Fruit fly (Drosophila melanogaster): ENCODE data around the gene ATPsynbetaL.

dm6 chr3L:16048722-16049459 is 48.7 kb upstream of the ATPsynbetaL start:
- TF ChIP-seq Dfd (GFP tag; optimal IDR thresholded peaks at IDR 0.05): no peak
- no peak for TF ChIP-seq Awh (GFP tag; IDR thresholded peaks at IDR 0.05)
- no peak for TF ChIP-seq B-H2 (GFP tag; optimal IDR thresholded peaks at IDR 0.05)
- TF ChIP-seq salm (tag; optimal IDR thresholded peaks at IDR 0.05): no peak
- TF ChIP-seq CrebB (tag; optimal IDR thresholded peaks at IDR 0.05): no peak
- TF ChIP-seq CG6854 (GFP tag; optimal IDR thresholded peaks at IDR 0.05): no peak
- no peak for TF ChIP-seq CHES-1-like (GFP tag; optimal IDR thresholded peaks at IDR 0.05)
- TF ChIP-seq caup (GFP tag; optimal IDR thresholded peaks at IDR 0.05; ENCODE audit: severe bottlenecking): no peak
- TF ChIP-seq CG14667 (GFP tag; IDR thresholded peaks at IDR 0.05): no peak

Data from whole organism, embryonic.